Fruit fly (Drosophila melanogaster): ENCODE results near the gene Cubn2.

Cubn2 gene

dm6 chr3L:11822446-11823334 is 8.1 kb upstream of the Cubn2 start, which contains the start of gene RpL10Ab:
Gene RpL10Ab (plus strand): TSS chr3L:11822851.
- TF ChIP-seq CG4617 (GFP tag; optimal IDR thresholded peaks at IDR 0.05; ENCODE audit: borderline replicate concordance), result no peak
- peak; percentile 67 for TF ChIP-seq CG30020 (tag; optimal IDR thresholded peaks at IDR 0.05)
- peak; percentile 64 for TF ChIP-seq tio (GFP tag; optimal IDR thresholded peaks at IDR 0.05)
- TF ChIP-seq Chrac-16 (GFP tag; optimal IDR thresholded peaks at IDR 0.05), result peak; percentile 3
- TF ChIP-seq CG9876 (GFP tag; optimal IDR thresholded peaks at IDR 0.05), result peak; percentile 47
- TF ChIP-seq unc-4 (GFP tag; IDR thresholded peaks at IDR 0.05; ENCODE audit: partially characterized antibody), result peak; percentile 65
- TF ChIP-seq sr (GFP tag; IDR thresholded peaks at IDR 0.05), result peak; percentile 84
- peak; percentile 58 for TF ChIP-seq CG13296 (GFP tag; optimal IDR thresholded peaks at IDR 0.05)
- peak; percentile 39 for TF ChIP-seq Atf6 (GFP tag; IDR thresholded peaks at IDR 0.05)
- peak; percentile 28 for TF ChIP-seq kni (GFP tag; optimal IDR thresholded peaks at IDR 0.05)
- TF ChIP-seq jigr1 (GFP tag; IDR thresholded peaks at IDR 0.05), result no peak; the same call in 1 of the 3 replicates
- TF ChIP-seq CG2678 (tag; optimal IDR thresholded peaks at IDR 0.05), result peak; percentile 50
- TF ChIP-seq Six4 (GFP tag; optimal IDR thresholded peaks at IDR 0.05), result peak; percentile 20
- TF ChIP-seq CG7556 (GFP tag; optimal IDR thresholded peaks at IDR 0.05), result peak; percentile 63
- no peak for TF ChIP-seq CG7786 (GFP tag; optimal IDR thresholded peaks at IDR 0.05)
- peak; percentile 66; the same call in 1 of the 2 replicates for TF ChIP-seq CG6272 (GFP tag; IDR thresholded peaks at IDR 0.05)
- peak; percentile 31 for TF ChIP-seq slp2 (GFP tag; optimal IDR thresholded peaks at IDR 0.05)
- TF ChIP-seq Sin3A (optimal IDR thresholded peaks at IDR 0.05), result no peak
- TF ChIP-seq CG11085 (GFP tag; IDR thresholded peaks at IDR 0.05), result peak; percentile 61
- TF ChIP-seq CHES-1-like (GFP tag; optimal IDR thresholded peaks at IDR 0.05), result peak; percentile 2
- TF ChIP-seq CG2116 (GFP tag; optimal IDR thresholded peaks at IDR 0.05), result peak; percentile 40
- peak; percentile 2 for TF ChIP-seq nerfin-1 (tag; optimal IDR thresholded peaks at IDR 0.05)
- TF ChIP-seq CG4424 (GFP tag; optimal IDR thresholded peaks at IDR 0.05), result peak; percentile 60
- TF ChIP-seq CG18262 (tag; optimal IDR thresholded peaks at IDR 0.05), result peak; percentile 72
- TF ChIP-seq eyg (GFP tag; optimal IDR thresholded peaks at IDR 0.05), result no peak
- no peak for TF ChIP-seq Lpt (GFP tag; optimal IDR thresholded peaks at IDR 0.05)
- peak; percentile 64 for TF ChIP-seq HLHmδ (GFP tag; optimal IDR thresholded peaks at IDR 0.05)
- TF ChIP-seq chm (GFP tag; IDR thresholded peaks at IDR 0.05), result peak; percentile 87
- TF ChIP-seq CG30431 (GFP tag; optimal IDR thresholded peaks at IDR 0.05), result peak; percentile 24
- peak; percentile 5 for TF ChIP-seq CG15011 (GFP tag; optimal IDR thresholded peaks at IDR 0.05)
- peak; percentile 75 for TF ChIP-seq CG13894 (tag; optimal IDR thresholded peaks at IDR 0.05)
- peak; percentile 48 for TF ChIP-seq az2 (GFP tag; optimal IDR thresholded peaks at IDR 0.05)
- no peak for TF ChIP-seq CG8478 (optimal IDR thresholded peaks at IDR 0.05)
- peak; percentile 31 for TF ChIP-seq CG17359 (tag; optimal IDR thresholded peaks at IDR 0.05)
- no peak for TF ChIP-seq CG9797 (GFP tag; optimal IDR thresholded peaks at IDR 0.05)
- peak in 1 of 2 experiments; percentile 17 for TF ChIP-seq chif (GFP tag; optimal IDR thresholded peaks at IDR 0.05)
- TF ChIP-seq CG32532 (GFP tag; IDR thresholded peaks at IDR 0.05), result peak; percentile 78
- peak; percentile 18; the same call in 1 of the 2 replicates for TF ChIP-seq CG31224 (GFP tag; IDR thresholded peaks at IDR 0.05)
- TF ChIP-seq MESR4 (GFP tag; optimal IDR thresholded peaks at IDR 0.05), result peak; percentile 99
- TF ChIP-seq z (GFP tag; IDR thresholded peaks at IDR 0.05), result no peak
- TF ChIP-seq Scr (GFP tag; IDR thresholded peaks at IDR 0.05; ENCODE audit: partially characterized antibody), result peak; percentile 84
- no peak for TF ChIP-seq Hand (GFP tag; optimal IDR thresholded peaks at IDR 0.05)
- peak; percentile 55 for TF ChIP-seq Abd-B (GFP tag; optimal IDR thresholded peaks at IDR 0.05)
- TF ChIP-seq C15 (GFP tag; IDR thresholded peaks at IDR 0.05), result 0 out of 3 replicates have a peak, but pooled peaks have one; percentile 57
- peak; percentile 80 for TF ChIP-seq CG4404 (GFP tag; IDR thresholded peaks at IDR 0.05)
- TF ChIP-seq Tbp (GFP tag; optimal IDR thresholded peaks at IDR 0.05), result no peak
- peak; percentile 47 for TF ChIP-seq CG7928 (GFP tag; optimal IDR thresholded peaks at IDR 0.05)
- 0 out of 2 replicates have a peak, but pooled peaks have one; percentile 9 for TF ChIP-seq dimm (GFP tag; IDR thresholded peaks at IDR 0.05)
- TF ChIP-seq CG9932 (GFP tag; IDR thresholded peaks at IDR 0.05), result peak; percentile 75
- peak; percentile 61 for TF ChIP-seq CG6654 (GFP tag; optimal IDR thresholded peaks at IDR 0.05)
